Fruit fly (Drosophila melanogaster) whole organism, embryonic: ENCODE measurements around the gene Oatp74D.

Experiments used
- Blimp-1 ChIP-seq: fragments of 200-800 bp; sonication (Bioruptor generic); optimal IDR thresholded peaks from 3 replicates; lab custom pipeline; 2018; ENCODE audit warnings: missing biosample characterization, missing genetic modification characterization, mild to moderate bottlenecking, moderate library complexity, missing genetic modification reagents
- CG12744 ChIP-seq: fragments of 200-800 bp; sonication (Bioruptor generic); optimal IDR thresholded peaks from 2 replicates; lab custom pipeline; 2016; ENCODE audit warnings: missing biosample characterization, missing genetic modification characterization
- CG13287 ChIP-seq: fragments of 200-800 bp; sonication (Bioruptor generic); IDR thresholded peaks from 2 replicates; pipeline ENCODE4 v1.3.6; 2022; ENCODE audit warnings: missing biosample characterization, missing genetic modification characterization; ENCODE audit not compliant: partially characterized antibody
- D19B ChIP-seq: fragments of 200-800 bp; sonication (Bioruptor generic); optimal IDR thresholded peaks from 2 replicates; lab custom pipeline; 2017; ENCODE audit warnings: missing biosample characterization, mild to moderate bottlenecking, missing genetic modification characterization
- Dref ChIP-seq: fragments of 200-800 bp; sonication (Bioruptor generic); IDR thresholded peaks from 2 replicates; pipeline ENCODE4 v1.3.6; 2022; ENCODE audit warnings: missing biosample characterization, missing genetic modification characterization
- Rfx ChIP-seq: fragments of 200-800 bp; sonication (Bioruptor generic); IDR thresholded peaks from 2 replicates; pipeline ENCODE4 v1.3.6; 2022; ENCODE audit warnings: missing biosample characterization, missing genetic modification characterization
- bigmax ChIP-seq: fragments of 200-800 bp; sonication (Bioruptor generic); optimal IDR thresholded peaks from 2 replicates; lab custom pipeline; 2018; ENCODE audit warnings: missing biosample characterization, mild to moderate bottlenecking, missing genetic modification characterization
- lola ChIP-seq, 3 experiments: fragments of >200 bp in 2 of 3; fragments of 200-800 bp in 1 of 3; sonication (Bioruptor generic) in 1 of 3; optimal IDR thresholded peaks; 2 replicates each; lab custom pipeline; 2017 to 2019; ENCODE audit warnings: missing biosample characterization in 3 of 3, missing genetic modification characterization in 3 of 3, mild to moderate bottlenecking in 1 of 3, moderate library complexity in 1 of 3
- mirr ChIP-seq: fragments of 200-800 bp; sonication (Bioruptor generic); optimal IDR thresholded peaks from 3 replicates; lab custom pipeline; 2018; ENCODE audit warnings: missing biosample characterization, mild to moderate bottlenecking, missing genetic modification characterization
- wdn ChIP-seq: fragments of 200-800 bp; sonication (Bioruptor generic); IDR thresholded peaks from 2 replicates; pipeline ENCODE4 v1.3.6; 2022; ENCODE audit warnings: missing biosample characterization, missing genetic modification characterization

DNA sequence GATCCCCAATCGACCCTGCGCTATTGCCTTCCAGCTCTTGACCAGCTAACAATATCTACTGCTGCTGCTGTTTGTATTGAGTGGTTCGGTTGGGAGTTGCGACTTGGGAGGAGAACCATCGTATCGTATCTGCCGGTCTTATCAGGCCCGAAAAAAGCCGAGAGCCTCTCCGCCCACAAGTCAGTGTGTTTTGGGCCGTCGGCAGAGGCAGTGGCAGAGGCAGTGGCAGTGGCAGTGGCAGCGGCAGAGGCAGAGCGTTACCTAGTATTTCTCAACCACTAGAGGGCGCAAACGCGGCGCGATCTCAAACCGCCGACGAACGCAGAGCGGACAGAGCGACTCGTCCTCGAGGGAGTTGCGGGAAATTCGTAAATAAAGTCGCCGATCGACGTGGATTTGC is 16.8 kb upstream of the Oatp74D start, which contains the start of gene SecCl:
- TF ChIP-seq CG12744 (GFP tag; lab: Kevin White, UChicago) (no peak), D19B (GFP tag; lab: Kevin White, UChicago) (no peak), Blimp-1 (GFP tag; lab: Kevin White, UChicago) (no peak), Dref (GFP tag; lab: Robert Waterston, UW) (no peak), CG13287 (GFP tag; lab: Robert Waterston, UW) (no peak), Rfx (GFP tag; lab: Robert Waterston, UW) (0 out of 2 replicates have a peak, but pooled peaks have one; percentile 14), wdn (no peak), lola (GFP tag; optimal IDR thresholded peaks at IDR 0.05; lab: Kevin White, UChicago) (no peak), mirr (GFP tag; lab: Kevin White, UChicago) (peak; percentile 36), bigmax (GFP tag; lab: Kevin White, UChicago) (no peak)
